Worm (Caenorhabditis elegans) whole organism, L4 larva: ENCODE results near the gene D1086.19.

Experiments
- egl-43 ChIP-seq: fragments of 200-800 bp; sonication (Bioruptor generic); IDR thresholded peaks from 2 replicates; pipeline ENCODE4 v1.3.6; 2022; ENCODE audit warnings: missing genetic modification reagents, missing genetic modification characterization, missing compliant biosample characterization
- fkh-10 ChIP-seq: fragments of 150-350 bp; optimal IDR thresholded peaks from 2 replicates; lab custom pipeline; 2014; ENCODE audit warnings: missing biosample characterization, missing genetic modification reagents, missing genetic modification characterization
- nhr-28 ChIP-seq: fragments of 150-350 bp; optimal IDR thresholded peaks from 2 replicates; lab custom pipeline; 2014; ENCODE audit warnings: missing biosample characterization, missing genetic modification characterization
- unc-62 ChIP-seq, 3 experiments: fragments of 150-350 bp in 1 of 3; sonication (generic microtip); optimal IDR thresholded peaks in 2 of 3; peaks in 1 of 3; 1 replicate in 1 of 3; 2 replicates in 2 of 3; lab custom pipeline; 2014 to 2017; ENCODE audit warnings: missing biosample characterization in 3 of 3, missing genetic modification characterization in 3 of 3, missing genetic modification reagents in 3 of 3, missing genotype in 1 of 3
- zag-1 ChIP-seq: fragments of 150-350 bp; optimal IDR thresholded peaks from 2 replicates; lab custom pipeline; 2014; ENCODE audit warnings: missing biosample characterization, missing genetic modification characterization
- zfp-2 ChIP-seq: sonication (generic microtip); optimal IDR thresholded peaks from 2 replicates; lab custom pipeline; 2016; ENCODE audit warnings: mild to moderate bottlenecking, missing genetic modification characterization, missing compliant biosample characterization
- zip-11 ChIP-seq: fragments of 200-800 bp; sonication (Bioruptor generic); IDR thresholded peaks from 2 replicates; pipeline ENCODE4 v1.3.6; 2022; ENCODE audit warnings: missing genetic modification characterization, missing compliant biosample characterization

ce11 chrV:14094953-14095352 is 6.8 kb downstream of the D1086.19 start:
- no peak for TF ChIP-seq zag-1 (tag; lab: Kevin White, UChicago)
- TF ChIP-seq egl-43 (GFP tag; lab: Robert Waterston, UW), result no peak
- no peak for TF ChIP-seq zip-11 (GFP tag; lab: Robert Waterston, UW)
- peak; percentile 67 for TF ChIP-seq nhr-28
- no peak for TF ChIP-seq fkh-10 (GFP tag; lab: Kevin White, UChicago)
- no peak for TF ChIP-seq zfp-2
- TF ChIP-seq unc-62 (GFP tag; optimal IDR thresholded peaks at IDR 0.05 in 1 of 2; lab: Kevin White, UChicago), result peak in 1 of 2 experiments; percentile 81
- no peak for TF ChIP-seq unc-62 (tag; optimal IDR thresholded peaks at IDR 0.05; lab: Kevin White, UChicago)
